Worm (Caenorhabditis elegans) whole organism, mixed stage, embryonic: ENCODE results near the gene VY10G11R.1.

Experiments used
- pha-4 ChIP-seq: fragments of 150-350 bp; optimal IDR thresholded peaks from 2 replicates; lab custom pipeline; 2018; ENCODE audit warnings: missing biosample characterization, missing genetic modification reagents, missing genetic modification characterization
- ztf-11 ChIP-seq: fragments of 150-350 bp; optimal IDR thresholded peaks from 2 replicates; lab custom pipeline; 2014; ENCODE audit warnings: missing biosample characterization, missing genetic modification characterization

ce11 chrIV:16476081-16476480, 5.3 kb upstream of the VY10G11R.1 start:
- TF ChIP-seq ztf-11 (tag; lab: Kevin White, UChicago) (no peak), pha-4 (no peak)
